Fruit fly (Drosophila melanogaster) Kc167 (cell line): ENCODE data around the gene EMC5.

Source experiments
- insv ChIP-seq: fragments of >200 bp; optimal IDR thresholded peaks from 3 replicates; lab custom pipeline; 2018; ENCODE audit warnings: missing external identifiers
- psq ChIP-seq: fragments of >200 bp; optimal IDR thresholded peaks from 2 replicates; lab custom pipeline; 2017; ENCODE audit warnings: missing external identifiers
- ttk ChIP-seq: sonication (Bioruptor generic); optimal IDR thresholded peaks from 2 replicates; lab custom pipeline; 2017; ENCODE audit warnings: missing external identifiers

DNA sequence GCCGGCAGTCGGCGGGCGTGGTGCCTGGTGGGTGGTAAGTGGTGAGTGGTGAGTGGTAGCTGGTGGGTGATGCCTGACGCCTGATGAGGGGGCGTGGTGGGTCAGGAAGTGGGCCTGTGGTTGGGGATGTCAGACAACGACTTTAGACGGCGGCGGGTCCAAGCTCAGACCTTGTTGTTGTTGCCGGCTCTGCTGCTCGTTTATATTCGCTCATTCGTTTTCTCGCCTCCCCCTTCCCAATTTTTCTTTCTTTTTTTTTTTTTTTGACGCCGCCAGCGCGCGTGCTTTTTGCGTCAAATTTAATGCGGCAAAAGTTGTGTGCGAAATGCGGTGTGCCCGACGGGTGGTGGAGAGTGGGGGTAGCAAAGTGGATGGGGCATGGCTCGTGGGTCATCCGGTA is 32.1 kb downstream of the EMC5 start:
- TF ChIP-seq psq (lab: Kevin White, UChicago) (no peak), insv (lab: Kevin White, UChicago) (no peak), ttk (lab: Kevin White, UChicago) (no peak)
